Fruit fly (Drosophila melanogaster) Kc167 (cell line): Measurements from ENCODE around the gene Grasp65.

Source experiments
- Myc ChIP-seq: fragments of >200 bp; optimal IDR thresholded peaks from 2 replicates; lab custom pipeline; 2017; ENCODE audit warnings: missing external identifiers
- h ChIP-seq: fragments of >200 bp; optimal IDR thresholded peaks from 3 replicates; lab custom pipeline; 2018; ENCODE audit warnings: missing external identifiers
- psq ChIP-seq: fragments of >200 bp; optimal IDR thresholded peaks from 2 replicates; lab custom pipeline; 2017; ENCODE audit warnings: missing external identifiers
- ttk ChIP-seq: sonication (Bioruptor generic); optimal IDR thresholded peaks from 2 replicates; lab custom pipeline; 2017; ENCODE audit warnings: missing external identifiers

dm6 chr3L:19928435-19929011, 3.8 kb downstream of the Grasp65 start, which contains the start of the genes CG8004 and RhoGDI:
- TF ChIP-seq ttk (lab: Kevin White, UChicago) (no peak), psq (no peak), h (no peak), Myc (lab: Kevin White, UChicago) (no peak)
